Worm (Caenorhabditis elegans): ENCODE measurements around the gene T01C3.3.

- TF ChIP-seq nhr-11 (tag; optimal IDR thresholded peaks at IDR 0.05) (no peak), F26F4.8 (GFP tag; conservative IDR thresholded peaks at IDR 0.05) (no peak), ztf-11 (tag; optimal IDR thresholded peaks at IDR 0.05) (no peak), unc-62 (GFP tag; optimal IDR thresholded peaks at IDR 0.05 in 1 of 2) (no peak), unc-62 (tag; optimal IDR thresholded peaks at IDR 0.05) (no peak), unc-130 (GFP tag; optimal IDR thresholded peaks at IDR 0.05) (no peak), nhr-48 (tag; optimal IDR thresholded peaks at IDR 0.05) (no peak), ceh-44 (GFP tag; IDR thresholded peaks at IDR 0.05) (no peak), hif-1 (tag; optimal IDR thresholded peaks at IDR 0.05) (no peak), dpl-1 (GFP tag; optimal IDR thresholded peaks at IDR 0.05) (no peak), snpc-4 (tag; optimal IDR thresholded peaks at IDR 0.05) (no peak)
These were observed 7.1 kb upstream of the T01C3.3 start, which contains the start of gene T01C3.11 for ce11 chrV:14999485-15000023.
